Fruit fly (Drosophila melanogaster): Measurements from ENCODE around the gene CG10053.

Gene CG10053

DNA sequence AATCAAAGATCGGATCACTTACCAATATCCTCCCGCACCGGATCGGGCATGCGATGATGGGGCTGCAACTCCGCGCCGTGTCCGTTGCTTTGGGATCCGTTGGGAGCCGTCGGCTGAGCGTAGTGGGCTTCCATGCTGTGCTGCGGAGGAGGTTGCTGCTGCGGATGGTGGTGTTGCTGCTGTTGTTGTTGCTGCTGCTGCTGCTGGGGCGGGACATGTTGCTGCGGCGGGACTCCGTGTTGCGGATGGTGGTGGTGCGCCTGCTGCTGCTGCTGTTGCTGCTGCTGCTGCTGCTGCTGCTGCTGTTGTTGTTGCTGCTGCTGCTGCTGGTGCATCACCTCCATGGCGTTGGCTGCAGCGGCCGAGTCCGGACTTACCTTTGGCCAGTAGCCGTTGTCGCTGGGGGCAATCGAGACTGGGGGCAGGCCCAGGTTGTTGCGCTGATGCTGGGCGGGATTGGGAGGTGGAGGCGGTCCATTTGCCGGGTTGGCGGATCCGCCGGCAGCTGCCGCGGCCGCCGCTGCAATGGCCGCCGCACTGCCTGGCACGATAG, 28.2 kb downstream of the CG10053 start:
- TF ChIP-seq EcR (GFP tag; optimal IDR thresholded peaks at IDR 0.05) (no peak), pan (optimal IDR thresholded peaks at IDR 0.05) (no peak), psq (optimal IDR thresholded peaks at IDR 0.05) (no peak), usp (GFP tag; optimal IDR thresholded peaks at IDR 0.05) (no peak)

DNA sequence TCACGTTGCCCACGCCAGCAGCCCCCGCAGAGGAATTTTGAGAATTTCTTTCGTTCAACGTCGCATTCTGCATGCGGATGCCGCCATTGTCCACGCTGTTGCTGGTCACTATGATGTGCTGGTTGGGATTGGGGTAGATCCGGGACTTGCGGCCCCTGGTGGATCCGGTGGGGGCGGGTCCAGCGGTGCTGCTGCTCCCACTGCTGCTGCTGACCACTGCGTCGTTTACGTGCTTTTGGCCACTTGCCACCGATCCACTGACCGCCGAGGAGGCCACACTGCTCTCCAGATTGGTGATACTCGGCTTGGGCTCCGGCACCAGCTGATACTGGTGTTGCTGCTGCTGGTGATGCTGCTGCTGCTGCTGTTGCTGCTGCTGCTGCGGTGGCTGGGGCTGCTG, 29.9 kb downstream of the CG10053 start:
- TF ChIP-seq CG8478 (optimal IDR thresholded peaks at IDR 0.05) (no peak), Dll (optimal IDR thresholded peaks at IDR 0.05) (no peak), pan (optimal IDR thresholded peaks at IDR 0.05) (no peak), psq (optimal IDR thresholded peaks at IDR 0.05) (no peak), EcR (GFP tag; optimal IDR thresholded peaks at IDR 0.05) (no peak), usp (GFP tag; optimal IDR thresholded peaks at IDR 0.05) (no peak)

DNA sequence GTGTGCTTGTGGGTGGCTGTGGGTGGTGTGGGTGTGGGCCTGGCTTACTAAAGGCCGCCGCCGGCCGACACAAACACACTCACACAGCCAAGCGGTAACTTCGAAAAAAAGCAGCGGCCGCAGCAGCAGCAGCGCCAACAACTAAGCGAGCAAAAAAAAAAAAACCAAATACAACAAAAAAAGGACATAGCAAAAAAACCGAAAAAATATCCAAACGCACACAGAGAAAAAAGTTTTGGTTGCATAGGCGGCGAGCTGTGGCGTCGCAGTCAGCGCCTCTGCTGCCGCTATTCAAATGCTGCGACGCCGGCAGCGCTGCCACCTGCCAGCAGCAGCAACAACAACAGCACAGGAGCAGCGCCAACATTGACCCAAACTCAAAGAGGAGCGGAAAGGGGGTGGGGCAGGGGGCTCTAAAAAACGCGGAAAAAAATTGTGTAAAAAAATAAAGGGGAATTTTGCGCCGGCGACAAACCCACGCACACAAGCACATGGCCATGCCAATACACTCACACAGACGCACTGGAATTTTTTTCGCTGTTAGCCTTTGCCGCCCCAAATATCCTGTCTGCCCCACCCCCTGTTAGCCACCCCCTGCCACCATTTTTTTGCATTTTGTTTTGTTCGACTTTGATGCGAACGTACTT, 35.5 kb downstream of the CG10053 start:
- TF ChIP-seq psq (optimal IDR thresholded peaks at IDR 0.05) (no peak), CG8478 (optimal IDR thresholded peaks at IDR 0.05) (no peak), EcR (GFP tag; optimal IDR thresholded peaks at IDR 0.05) (no peak), usp (GFP tag; optimal IDR thresholded peaks at IDR 0.05) (no peak)

DNA sequence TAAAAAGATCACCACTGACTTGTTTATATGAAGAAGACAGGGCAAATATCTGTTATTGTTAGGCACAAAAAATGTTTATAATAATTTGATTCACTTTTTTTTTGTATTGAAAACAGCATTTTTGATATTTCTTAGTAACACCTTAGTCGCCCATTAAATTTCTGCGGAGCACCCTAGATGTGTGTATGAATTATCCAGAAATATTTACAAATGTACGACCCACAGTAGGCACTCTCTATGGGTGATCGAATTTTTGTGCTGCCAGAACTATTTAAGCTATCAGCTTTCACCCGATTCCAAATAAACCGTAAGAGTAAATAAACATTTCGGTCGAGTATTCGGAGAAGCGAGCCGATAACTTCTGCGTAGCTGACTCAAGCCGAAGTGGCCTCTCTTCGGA, 38.8 kb downstream of the CG10053 start, which contains the start of gene RacGAP84C:
TSS of gene RacGAP84C (plus strand) at position 301 of the 400 bp plus-strand sequence.
- TF ChIP-seq Dll (optimal IDR thresholded peaks at IDR 0.05) (no peak), pan (optimal IDR thresholded peaks at IDR 0.05) (no peak), usp (GFP tag; optimal IDR thresholded peaks at IDR 0.05) (no peak), CG8478 (optimal IDR thresholded peaks at IDR 0.05) (no peak), psq (optimal IDR thresholded peaks at IDR 0.05) (no peak), EcR (GFP tag; optimal IDR thresholded peaks at IDR 0.05) (no peak)
